Worm (Caenorhabditis elegans) whole organism, young adult: ENCODE measurements around the gene aars-1.
A peak's percentile ranks its signal among the peaks of the same experiment; 100 is the strongest.

ENCODE experiments used
- B0261.1 ChIP-seq: sonication (generic microtip); optimal IDR thresholded peaks from 2 replicates; lab custom pipeline; 2016; ENCODE audit warnings: mild to moderate bottlenecking, missing genetic modification characterization, moderate library complexity, missing compliant biosample characterization
- B0336.3 ChIP-seq: fragments of 200-800 bp; sonication (Bioruptor generic); IDR thresholded peaks from 2 replicates; pipeline ENCODE4 v1.3.6; 2022; ENCODE audit warnings: missing genetic modification characterization, missing compliant biosample characterization
- F23B12.7 ChIP-seq: sonication (generic microtip); optimal IDR thresholded peaks from 2 replicates; lab custom pipeline; 2017; ENCODE audit warnings: missing genetic modification characterization, mild to moderate bottlenecking, missing compliant biosample characterization, antibody characterized with exemption, moderate library complexity; ENCODE audit not compliant: insufficient read depth
- F33H1.4 ChIP-seq: fragments of 200-800 bp; sonication (Bioruptor generic); IDR thresholded peaks from 2 replicates; pipeline ENCODE4 v1.3.6; 2022; ENCODE audit warnings: missing genetic modification reagents, missing genetic modification characterization, missing compliant biosample characterization
- F55B11.4 ChIP-seq: sonication (generic microtip); optimal IDR thresholded peaks from 2 replicates; lab custom pipeline; 2016; ENCODE audit warnings: missing compliant biosample characterization, missing genetic modification characterization, borderline replicate concordance; ENCODE audit not compliant: insufficient read depth
- F57A8.1 ChIP-seq: fragments of 200-800 bp; sonication (Bioruptor generic); optimal IDR thresholded peaks from 2 replicates; lab custom pipeline; 2018; ENCODE audit warnings: mild to moderate bottlenecking, missing genetic modification characterization, moderate library complexity, missing compliant biosample characterization
- K12H6.12 ChIP-seq: fragments of 200-800 bp; sonication (Bioruptor generic); optimal IDR thresholded peaks from 2 replicates; lab custom pipeline; 2018; ENCODE audit warnings: mild to moderate bottlenecking, missing genetic modification characterization, missing compliant biosample characterization
- T26A5.8 ChIP-seq: sonication (generic microtip); optimal IDR thresholded peaks from 2 replicates; lab custom pipeline; 2016; ENCODE audit warnings: missing genetic modification characterization, missing compliant biosample characterization
- Y56A3A.18 ChIP-seq: fragments of 200-800 bp; sonication (Bioruptor generic); IDR thresholded peaks from 2 replicates; pipeline ENCODE4 v1.3.6; 2022; ENCODE audit warnings: missing genetic modification reagents, missing genetic modification characterization, missing compliant biosample characterization
- Y67H2A.10 ChIP-seq: fragments of 200-800 bp; sonication (Bioruptor generic); conservative IDR thresholded peaks from 2 replicates; pipeline ENCODE4 v1.3.6; 2022; ENCODE audit warnings: missing genetic modification reagents, missing genetic modification characterization, missing compliant biosample characterization
- Y95B8A.8 ChIP-seq: fragments of 200-800 bp; sonication (Bioruptor generic); IDR thresholded peaks from 2 replicates; pipeline ENCODE4 v1.3.6; 2022; ENCODE audit warnings: missing genetic modification reagents, missing genetic modification characterization, missing compliant biosample characterization
- ZK185.1 ChIP-seq: sonication (generic microtip); optimal IDR thresholded peaks from 2 replicates; lab custom pipeline; 2016; ENCODE audit warnings: mild to moderate bottlenecking, missing genetic modification characterization, missing compliant biosample characterization; ENCODE audit not compliant: poor library complexity, severe bottlenecking
- akir-1 ChIP-seq: fragments of 200-800 bp; sonication (Bioruptor generic); optimal IDR thresholded peaks from 2 replicates; lab custom pipeline; 2018; ENCODE audit warnings: mild to moderate bottlenecking, missing genetic modification characterization, moderate library complexity, missing compliant biosample characterization
- aptf-3 ChIP-seq: fragments of 200-800 bp; sonication (Bioruptor generic); IDR thresholded peaks from 2 replicates; pipeline ENCODE4 v1.3.6; 2022; ENCODE audit warnings: missing genetic modification characterization, missing compliant biosample characterization
- attf-3 ChIP-seq: fragments of 200-800 bp; sonication (Bioruptor generic); conservative IDR thresholded peaks from 2 replicates; pipeline ENCODE4 v1.3.6; 2022; ENCODE audit warnings: missing genetic modification reagents, missing genetic modification characterization, missing compliant biosample characterization
- attf-6 ChIP-seq: fragments of 200-800 bp; sonication (Bioruptor generic); IDR thresholded peaks from 2 replicates; pipeline ENCODE4 v1.3.6; 2022; ENCODE audit warnings: missing genetic modification reagents, missing genetic modification characterization, missing compliant biosample characterization
- cebp-1 ChIP-seq, 2 experiments: fragments of 200-800 bp in 1 of 2; sonication (Bioruptor generic) in 1 of 2; sonication (generic microtip) in 1 of 2; IDR thresholded peaks in 1 of 2; optimal IDR thresholded peaks in 1 of 2; 2 replicates each; pipeline versions ENCODE4 v1.3.6 to Lab custom; 2017 to 2022; ENCODE audit warnings: missing compliant biosample characterization in 2 of 2, missing genetic modification characterization in 2 of 2, mild to moderate bottlenecking in 1 of 2, missing genetic modification reagents in 1 of 2, moderate library complexity in 1 of 2
- cebp-2 ChIP-seq: fragments of 200-800 bp; sonication (Bioruptor generic); IDR thresholded peaks from 2 replicates; pipeline ENCODE4 v1.3.6; 2022; ENCODE audit warnings: missing genetic modification characterization, missing compliant biosample characterization
- dox-1 ChIP-seq: fragments of 200-800 bp; sonication (Bioruptor generic); IDR thresholded peaks from 2 replicates; pipeline ENCODE4 v1.3.6; 2022; ENCODE audit warnings: missing genetic modification reagents, missing genetic modification characterization, missing compliant biosample characterization
- dpff-1 ChIP-seq: sonication (generic microtip); optimal IDR thresholded peaks from 2 replicates; lab custom pipeline; 2017; ENCODE audit warnings: mild to moderate bottlenecking, missing genetic modification characterization, missing compliant biosample characterization
- egrh-3 ChIP-seq: fragments of 200-800 bp; sonication (Bioruptor generic); IDR thresholded peaks from 2 replicates; pipeline ENCODE4 v1.3.6; 2022; ENCODE audit warnings: missing genetic modification reagents, missing genetic modification characterization, missing compliant biosample characterization
- him-1 ChIP-seq: sonication (generic microtip); optimal IDR thresholded peaks from 2 replicates; lab custom pipeline; 2016; ENCODE audit warnings: missing genotype, missing genetic modification reagents, missing genetic modification characterization, missing compliant biosample characterization
- hmg-1.2 ChIP-seq: fragments of 200-800 bp; sonication (Bioruptor generic); IDR thresholded peaks from 2 replicates; pipeline ENCODE4 v1.3.6; 2022; ENCODE audit warnings: missing genetic modification reagents, missing genetic modification characterization, missing compliant biosample characterization
- hsf-1 ChIP-seq: fragments of 200-800 bp; sonication (Bioruptor generic); IDR thresholded peaks from 2 replicates; pipeline ENCODE4 v1.3.6; 2022; ENCODE audit warnings: missing genetic modification reagents, missing genetic modification characterization, missing compliant biosample characterization
- lag-1 ChIP-seq: fragments of 200-800 bp; sonication (Bioruptor generic); IDR thresholded peaks from 2 replicates; pipeline ENCODE4 v1.3.6; 2022; ENCODE audit warnings: missing genetic modification reagents, missing genetic modification characterization, missing compliant biosample characterization
- let-526 ChIP-seq: fragments of 200-800 bp; sonication (Bioruptor generic); IDR thresholded peaks from 2 replicates; pipeline ENCODE4 v1.3.6; 2022; ENCODE audit warnings: missing genetic modification reagents, missing genetic modification characterization, missing compliant biosample characterization
- let-607 ChIP-seq, 2 experiments: fragments of 200-800 bp in 1 of 2; sonication (Bioruptor generic) in 1 of 2; sonication (generic microtip) in 1 of 2; optimal IDR thresholded peaks; 2 replicates each; lab custom pipeline; 2016 to 2018; ENCODE audit warnings: mild to moderate bottlenecking in 2 of 2, missing compliant biosample characterization in 2 of 2, missing genetic modification characterization in 2 of 2, moderate library complexity in 2 of 2, missing genotype in 1 of 2
- lsl-1 ChIP-seq: fragments of 200-800 bp; sonication (Bioruptor generic); optimal IDR thresholded peaks from 2 replicates; lab custom pipeline; 2018; ENCODE audit warnings: mild to moderate bottlenecking, missing genetic modification characterization, moderate library complexity, missing compliant biosample characterization
- lsy-27 ChIP-seq: sonication (generic microtip); optimal IDR thresholded peaks from 2 replicates; lab custom pipeline; 2017; ENCODE audit warnings: missing genetic modification characterization, mild to moderate bottlenecking, missing compliant biosample characterization, antibody characterized with exemption, missing genotype, borderline replicate concordance; ENCODE audit not compliant: insufficient read depth
- madf-6 ChIP-seq: fragments of 200-800 bp; sonication (Bioruptor generic); IDR thresholded peaks from 2 replicates; pipeline ENCODE4 v1.3.6; 2022; ENCODE audit warnings: missing genetic modification reagents, missing genetic modification characterization, missing compliant biosample characterization
- mel-28 ChIP-seq: sonication (generic microtip); optimal IDR thresholded peaks from 2 replicates; lab custom pipeline; 2016; ENCODE audit warnings: borderline replicate concordance, mild to moderate bottlenecking, missing genetic modification characterization, missing compliant biosample characterization
- mes-4 ChIP-seq: sonication (generic microtip); optimal IDR thresholded peaks from 2 replicates; lab custom pipeline; 2016; ENCODE audit warnings: missing genotype, missing genetic modification characterization, missing compliant biosample characterization
- mxl-1 ChIP-seq: sonication (generic microtip); optimal IDR thresholded peaks from 2 replicates; lab custom pipeline; 2016; ENCODE audit warnings: missing genetic modification characterization, missing compliant biosample characterization
- nfyb-1 ChIP-seq: fragments of 200-800 bp; sonication (Bioruptor generic); IDR thresholded peaks from 2 replicates; pipeline ENCODE4 v1.3.6; 2022; ENCODE audit warnings: missing genetic modification reagents, missing genetic modification characterization, missing compliant biosample characterization
- nhr-90 ChIP-seq: sonication (generic microtip); optimal IDR thresholded peaks from 2 replicates; lab custom pipeline; 2016; ENCODE audit warnings: missing genotype, mild to moderate bottlenecking, missing genetic modification characterization, missing compliant biosample characterization
- pbrm-1 ChIP-seq: fragments of 200-800 bp; sonication (Bioruptor generic); IDR thresholded peaks from 2 replicates; pipeline ENCODE4 v1.3.6; 2022; ENCODE audit warnings: missing genetic modification reagents, missing genetic modification characterization, missing compliant biosample characterization
- pha-4 ChIP-seq: fragments of 150-350 bp; sonication (generic microtip); optimal IDR thresholded peaks from 2 replicates; lab custom pipeline; 2014; ENCODE audit warnings: missing biosample characterization, missing genetic modification reagents, missing genetic modification characterization
- rec-8 ChIP-seq, 2 experiments: sonication (generic microtip); optimal IDR thresholded peaks; 2 replicates each; lab custom pipeline; 2016; ENCODE audit warnings: mild to moderate bottlenecking in 2 of 2, missing genetic modification characterization in 2 of 2, missing genetic modification reagents in 2 of 2, missing genotype in 2 of 2, missing biosample characterization in 1 of 2, missing compliant biosample characterization in 1 of 2, moderate library complexity in 1 of 2
- repo-1 ChIP-seq: sonication (generic microtip); optimal IDR thresholded peaks from 2 replicates; lab custom pipeline; 2017; ENCODE audit warnings: mild to moderate bottlenecking, missing genetic modification characterization, missing compliant biosample characterization
- rpc-1 ChIP-seq, 2 experiments: fragments of 150-350 bp in 1 of 2; sonication (generic microtip) in 1 of 2; optimal IDR thresholded peaks; 2 replicates each; lab custom pipeline; 2014 to 2018; ENCODE audit warnings: missing biosample characterization in 1 of 2, missing genetic modification characterization in 1 of 2, missing genetic modification reagents in 1 of 2, missing genotype in 1 of 2
- tlf-1 ChIP-seq: fragments of 200-800 bp; sonication (Bioruptor generic); optimal IDR thresholded peaks from 2 replicates; lab custom pipeline; 2018; ENCODE audit warnings: mild to moderate bottlenecking, missing genetic modification characterization, missing compliant biosample characterization
- zfh-2 ChIP-seq: fragments of 200-800 bp; sonication (Bioruptor generic); conservative IDR thresholded peaks from 2 replicates; pipeline ENCODE4 v1.3.6; 2022; ENCODE audit warnings: missing genetic modification reagents, missing genetic modification characterization, missing compliant biosample characterization
- zim-3 ChIP-seq: sonication (generic microtip); optimal IDR thresholded peaks from 2 replicates; lab custom pipeline; 2017; ENCODE audit warnings: mild to moderate bottlenecking, missing genetic modification characterization, moderate library complexity, missing compliant biosample characterization
- ztf-26 ChIP-seq: sonication (generic microtip); optimal IDR thresholded peaks from 2 replicates; lab custom pipeline; 2017; ENCODE audit warnings: missing genetic modification characterization, missing compliant biosample characterization
- ztf-6 ChIP-seq: fragments of 200-800 bp; sonication (Bioruptor generic); IDR thresholded peaks from 2 replicates; pipeline ENCODE4 v1.3.6; 2022; ENCODE audit warnings: missing genetic modification reagents, missing genetic modification characterization, missing compliant biosample characterization

aars-1 gene

DNA sequence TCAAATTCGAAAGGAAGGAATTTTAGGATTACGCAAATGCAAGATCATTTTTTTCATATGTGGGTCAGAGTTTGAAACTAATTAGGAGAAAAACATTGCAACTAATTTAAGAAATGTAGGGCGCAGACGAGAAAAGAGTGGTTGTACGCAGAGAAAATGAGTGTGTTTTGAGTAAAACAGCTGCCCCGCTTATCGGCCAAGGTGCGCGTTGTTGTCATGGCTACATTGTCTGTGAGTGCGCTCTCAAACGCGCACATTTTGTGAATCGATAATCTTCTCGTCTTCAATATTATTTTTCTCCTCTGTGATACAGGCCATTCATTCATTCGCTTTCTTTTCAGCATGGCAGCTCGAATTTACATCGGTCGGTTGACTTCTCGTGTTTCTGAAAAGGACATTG lies 10.7 kb downstream of the aars-1 start:
- TF ChIP-seq nfyb-1 (GFP tag; lab: Robert Waterston, UW) (0 out of 2 replicates have a peak, but pooled peaks have one; percentile 31), madf-6 (peak; percentile 37; the same call in 1 of the 2 replicates), cebp-1 (GFP tag; IDR thresholded peaks at IDR 0.05; lab: Robert Waterston, UW) (no peak), cebp-1 (tag; optimal IDR thresholded peaks at IDR 0.05; lab: Kevin White, UChicago) (peak; percentile 31), nhr-90 (tag; lab: Kevin White, UChicago) (no peak), let-526 (GFP tag; lab: Robert Waterston, UW) (no peak), F23B12.7 (tag; lab: Kevin White, UChicago) (no peak), attf-6 (GFP tag; lab: Robert Waterston, UW) (no peak), lag-1 (GFP tag; lab: Robert Waterston, UW) (no peak), mes-4 (tag; lab: Kevin White, UChicago) (no peak), ztf-6 (GFP tag; lab: Robert Waterston, UW) (no peak)

ce11 chrII:11453025-11453424 lies 11.3 kb downstream of the aars-1 start, which contains the start of gene rsp-1:
Gene rsp-1 (plus strand): TSS chrII:11453362.
- TF ChIP-seq lsy-27: no peak
- TF ChIP-seq F55B11.4: no peak
- no peak; the same call in 1 of the 2 replicates for TF ChIP-seq attf-6 (GFP tag; lab: Robert Waterston, UW)
- TF ChIP-seq hmg-1.2 (GFP tag; lab: Robert Waterston, UW): peak; percentile 61
- TF ChIP-seq lsl-1 (GFP tag; lab: Kevin White, UChicago): peak; percentile 79
- TF ChIP-seq B0336.3 (GFP tag; lab: Robert Waterston, UW): peak; percentile 83
- TF ChIP-seq zfh-2 (GFP tag; lab: Robert Waterston, UW): peak; percentile 74
- no peak for TF ChIP-seq akir-1 (GFP tag; lab: Kevin White, UChicago)
- TF ChIP-seq F33H1.4 (GFP tag; lab: Robert Waterston, UW): peak; percentile 76
- no peak for TF ChIP-seq rec-8 (tag; optimal IDR thresholded peaks at IDR 0.05; lab: Kevin White, UChicago)
- 0 out of 2 replicates have a peak, but pooled peaks have one; percentile 26 for TF ChIP-seq ztf-6 (GFP tag; lab: Robert Waterston, UW)
- peak; percentile 80 for TF ChIP-seq ZK185.1 (tag; lab: Kevin White, UChicago)
- TF ChIP-seq rpc-1 (optimal IDR thresholded peaks at IDR 0.05; lab: Kevin White, UChicago): no peak
- no peak for TF ChIP-seq rpc-1 (tag; optimal IDR thresholded peaks at IDR 0.05; lab: Kevin White, UChicago)
- TF ChIP-seq tlf-1: peak; percentile 87
- TF ChIP-seq egrh-3 (GFP tag; lab: Robert Waterston, UW): no peak
- no peak for TF ChIP-seq T26A5.8 (tag; lab: Kevin White, UChicago)
- no peak for TF ChIP-seq him-1 (tag; lab: Kevin White, UChicago)
- no peak for TF ChIP-seq mxl-1 (tag; lab: Kevin White, UChicago)
- TF ChIP-seq nhr-90 (tag; lab: Kevin White, UChicago): peak; percentile 23
- peak; percentile 12 for TF ChIP-seq B0261.1 (tag; lab: Kevin White, UChicago)
- peak; percentile 80 for TF ChIP-seq K12H6.12 (tag; lab: Kevin White, UChicago)
- peak; percentile 95 for TF ChIP-seq dox-1 (GFP tag; lab: Robert Waterston, UW)
- peak; percentile 91 for TF ChIP-seq pbrm-1 (GFP tag; lab: Robert Waterston, UW)
- TF ChIP-seq pha-4 (tag; lab: Kevin White, UChicago): no peak
- TF ChIP-seq attf-3 (GFP tag; lab: Robert Waterston, UW): peak; percentile 79
- 0 out of 2 replicates have a peak, but pooled peaks have one; percentile 49 for TF ChIP-seq Y56A3A.18
- TF ChIP-seq F57A8.1 (GFP tag; lab: Kevin White, UChicago): no peak
- TF ChIP-seq repo-1: peak; percentile 69
- no peak for TF ChIP-seq cebp-2 (GFP tag; lab: Robert Waterston, UW)
- TF ChIP-seq hsf-1 (GFP tag; lab: Robert Waterston, UW): peak; percentile 12; the same call in 1 of the 2 replicates
- TF ChIP-seq Y95B8A.8 (GFP tag; lab: Robert Waterston, UW): peak; percentile 93
- TF ChIP-seq zim-3 (tag; lab: Kevin White, UChicago): no peak
- no peak for TF ChIP-seq dpff-1 (tag; lab: Kevin White, UChicago)
- TF ChIP-seq mel-28 (tag; lab: Kevin White, UChicago): no peak
- TF ChIP-seq Y67H2A.10: peak; percentile 81
- TF ChIP-seq aptf-3 (GFP tag; lab: Robert Waterston, UW): no peak
- peak; percentile 54 to 73 for TF ChIP-seq let-607 (tag; optimal IDR thresholded peaks at IDR 0.05; lab: Kevin White, UChicago)
- peak; percentile 71 for TF ChIP-seq ztf-26 (tag; lab: Kevin White, UChicago)
